Fruit fly (Drosophila melanogaster) whole organism, wandering third instar larva: ENCODE measurements around the gene Lsm12a.

Source experiments
- Abd-B ChIP-seq: fragments of >200 bp; optimal IDR thresholded peaks from 2 replicates; lab custom pipeline; 2017; ENCODE audit warnings: missing biosample characterization, missing genetic modification characterization
- CG32264 ChIP-seq: fragments of 200-800 bp; sonication (Bioruptor generic); optimal IDR thresholded peaks from 2 replicates; lab custom pipeline; 2016; ENCODE audit warnings: missing biosample characterization, missing genetic modification characterization
- CrebA ChIP-seq: fragments of 200-800 bp; sonication (Bioruptor generic); optimal IDR thresholded peaks from 2 replicates; lab custom pipeline; 2016; ENCODE audit warnings: missing biosample characterization, mild to moderate bottlenecking, missing genetic modification characterization, borderline replicate concordance
- Hnf4 ChIP-seq: fragments of 200-800 bp; sonication (Bioruptor generic); optimal IDR thresholded peaks from 2 replicates; lab custom pipeline; 2016; ENCODE audit warnings: missing biosample characterization, mild to moderate bottlenecking, missing genetic modification characterization
- OdsH ChIP-seq: fragments of 200-800 bp; sonication (Bioruptor generic); optimal IDR thresholded peaks from 2 replicates; lab custom pipeline; 2016; ENCODE audit warnings: missing biosample characterization, mild to moderate bottlenecking, missing genetic modification characterization
- br ChIP-seq: fragments of 200-800 bp; sonication (Bioruptor generic); optimal IDR thresholded peaks from 2 replicates; lab custom pipeline; 2016; ENCODE audit warnings: missing biosample characterization, missing genetic modification characterization
- ey ChIP-seq: fragments of 200-800 bp; sonication (Bioruptor generic); optimal IDR thresholded peaks from 2 replicates; lab custom pipeline; 2016; ENCODE audit warnings: missing biosample characterization, missing genetic modification characterization
- foxo ChIP-seq, 2 experiments: fragments of 200-800 bp; sonication (Bioruptor generic); optimal IDR thresholded peaks; 2 replicates in 1 of 2; 3 replicates in 1 of 2; lab custom pipeline; 2016 to 2017; ENCODE audit warnings: missing biosample characterization in 2 of 2, missing genetic modification characterization in 2 of 2
- h ChIP-seq: fragments of 200-800 bp; sonication (Bioruptor generic); optimal IDR thresholded peaks from 3 replicates; lab custom pipeline; 2016; ENCODE audit warnings: missing biosample characterization, mild to moderate bottlenecking, missing genetic modification characterization
- lola ChIP-seq: fragments of >200 bp; optimal IDR thresholded peaks from 2 replicates; lab custom pipeline; 2017; ENCODE audit warnings: missing biosample characterization, missing genetic modification characterization
- pan ChIP-seq: fragments of >200 bp; optimal IDR thresholded peaks from 2 replicates; lab custom pipeline; 2017

DNA sequence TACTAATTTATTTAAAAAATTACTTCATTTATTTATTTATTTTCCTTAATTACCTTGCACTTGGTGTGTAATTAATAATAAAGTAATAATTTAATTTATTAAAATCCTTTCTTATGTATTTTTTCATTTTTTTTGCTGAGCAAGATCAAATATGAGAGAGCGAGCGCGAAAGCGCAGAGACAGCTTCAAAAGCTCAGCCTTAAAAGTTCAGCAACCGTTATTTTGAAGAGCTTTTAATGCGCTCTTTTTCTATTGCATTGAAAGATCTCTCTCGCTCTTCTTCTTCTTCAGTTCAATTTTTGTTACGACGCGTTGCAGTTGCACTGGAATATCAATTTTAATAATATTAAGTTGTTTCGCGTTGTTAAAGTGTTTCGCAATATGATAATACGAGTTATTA is 25.0 kb downstream of the Lsm12a start, which contains the start of gene Ten-a:
- no peak for TF ChIP-seq ey
- TF ChIP-seq OdsH (GFP tag; lab: Kevin White, UChicago) = no peak
- TF ChIP-seq CG32264 (GFP tag; lab: Kevin White, UChicago) = no peak
- TF ChIP-seq CrebA = no peak
- no peak for TF ChIP-seq foxo (GFP tag; optimal IDR thresholded peaks at IDR 0.05; lab: Kevin White, UChicago)
- no peak for TF ChIP-seq Hnf4 (GFP tag; lab: Kevin White, UChicago)
- TF ChIP-seq pan (lab: Kevin White, UChicago) = no peak
- no peak for TF ChIP-seq h (GFP tag; lab: Kevin White, UChicago)
- TF ChIP-seq br = no peak
- no peak for TF ChIP-seq Abd-B (GFP tag; lab: Kevin White, UChicago)
- TF ChIP-seq lola (GFP tag; lab: Kevin White, UChicago) = no peak
